Fruit fly (Drosophila melanogaster): Measurements from ENCODE around the gene CG32720.

CG32720 gene

DNA sequence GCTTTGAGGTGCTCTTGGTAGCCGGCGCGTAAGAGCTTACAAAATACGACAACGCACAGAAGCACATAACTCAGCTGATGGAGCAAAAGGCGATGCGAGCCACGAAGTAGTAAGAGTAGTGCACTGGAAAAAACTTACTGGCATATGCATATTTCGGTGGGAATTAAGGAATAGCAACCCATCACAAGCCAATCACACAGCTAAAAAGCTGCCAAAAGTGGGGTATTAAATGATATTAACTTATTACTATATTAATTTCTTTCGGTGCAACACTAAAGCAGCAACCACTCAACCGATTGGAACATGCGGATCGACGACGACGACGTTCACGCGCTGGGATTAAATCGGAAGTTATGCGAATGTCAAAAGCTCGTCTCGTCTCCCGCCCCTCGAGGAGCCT is 45.8 kb downstream of the CG32720 start:
- no peak for TF ChIP-seq noc (tag; optimal IDR thresholded peaks at IDR 0.05)

DNA sequence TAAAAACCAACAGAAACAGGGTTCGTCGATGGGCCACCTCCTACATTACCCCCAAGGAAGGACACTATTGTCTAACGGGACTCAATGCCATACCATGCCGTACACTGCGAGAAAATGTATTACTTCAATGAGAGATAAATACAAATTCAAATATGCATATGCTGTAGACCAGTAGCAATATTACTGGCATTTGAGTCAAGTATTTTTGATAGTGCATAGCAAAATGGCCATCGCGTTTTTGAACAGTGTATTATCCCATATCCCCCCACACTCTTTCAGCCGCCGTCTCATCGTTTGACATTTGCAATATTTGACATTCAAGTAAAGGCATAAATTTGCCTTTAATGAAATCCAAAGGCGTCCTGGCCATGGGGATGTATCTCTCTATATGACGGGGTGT is 48.5 kb downstream of the CG32720 start:
- TF ChIP-seq noc (tag; optimal IDR thresholded peaks at IDR 0.05), result no peak

DNA sequence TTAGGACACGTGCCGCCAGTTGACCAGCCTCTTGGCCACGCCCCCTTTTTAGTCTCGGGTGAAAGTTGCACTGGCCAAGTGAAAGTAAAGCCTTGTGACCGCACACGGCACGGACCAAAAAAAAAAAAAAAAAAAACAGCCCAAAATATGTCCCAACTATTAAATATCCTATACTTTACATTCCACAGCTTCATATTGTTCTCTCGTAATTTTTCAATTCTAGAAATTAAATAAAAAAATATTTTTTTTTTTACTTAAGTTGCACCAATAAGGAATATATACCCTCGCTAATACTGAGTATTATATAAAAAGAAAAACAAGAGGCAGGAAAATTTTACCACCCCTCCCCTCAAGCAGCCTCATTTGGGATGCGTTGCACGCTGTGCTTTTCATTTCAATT is 50.5 kb downstream of the CG32720 start:
- no peak for TF ChIP-seq noc (tag; optimal IDR thresholded peaks at IDR 0.05)

All from whole organism, larva.